Worm (Caenorhabditis elegans) whole organism, L3 larva: ENCODE results near the gene F53C3.4.

Experiments
- R02D3.7 ChIP-seq: fragments of 150-350 bp; optimal IDR thresholded peaks from 2 replicates; lab custom pipeline; 2014; ENCODE audit warnings: missing biosample characterization, missing genetic modification characterization
- aly-2 ChIP-seq: fragments of 150-350 bp; optimal IDR thresholded peaks from 2 replicates; lab custom pipeline; 2014; ENCODE audit warnings: missing biosample characterization, missing genetic modification characterization
- ceh-16 ChIP-seq: sonication (generic microtip); optimal IDR thresholded peaks from 2 replicates; lab custom pipeline; 2017; ENCODE audit warnings: missing biosample characterization, missing genetic modification characterization
- ceh-28 ChIP-seq: fragments of 150-350 bp; optimal IDR thresholded peaks from 2 replicates; lab custom pipeline; 2014; ENCODE audit warnings: missing biosample characterization, missing genetic modification reagents, missing genetic modification characterization
- ceh-82 ChIP-seq: fragments of 150-350 bp; optimal IDR thresholded peaks from 2 replicates; lab custom pipeline; 2014; ENCODE audit warnings: missing biosample characterization, missing genetic modification characterization
- ceh-9 ChIP-seq: sonication (generic microtip); optimal IDR thresholded peaks from 2 replicates; lab custom pipeline; 2018; ENCODE audit warnings: missing biosample characterization, missing genetic modification characterization
- daf-12 ChIP-seq: fragments of 150-350 bp; optimal IDR thresholded peaks from 2 replicates; lab custom pipeline; 2014; ENCODE audit warnings: missing biosample characterization, missing genetic modification reagents, missing genetic modification characterization
- egl-27 ChIP-seq: sonication (generic microtip); optimal IDR thresholded peaks from 4 replicates; lab custom pipeline; 2017; ENCODE audit warnings: missing biosample characterization, missing genetic modification reagents, missing genetic modification characterization
- egl-5 ChIP-seq: fragments of 150-350 bp; optimal IDR thresholded peaks from 2 replicates; lab custom pipeline; 2017; ENCODE audit warnings: missing biosample characterization, missing genetic modification reagents, missing genetic modification characterization, inconsistent platforms
- elt-1 ChIP-seq: fragments of 150-350 bp; optimal IDR thresholded peaks from 2 replicates; lab custom pipeline; 2014; ENCODE audit warnings: missing biosample characterization, missing genetic modification characterization
- elt-2 ChIP-seq: sonication (generic microtip); optimal IDR thresholded peaks from 2 replicates; lab custom pipeline; 2016; ENCODE audit warnings: missing genetic modification reagents, mild to moderate bottlenecking, missing genetic modification characterization, missing compliant biosample characterization
- elt-3 ChIP-seq, 3 experiments: fragments of 150-350 bp in 1 of 3; sonication (generic microtip) in 2 of 3; optimal IDR thresholded peaks; 2 replicates in 2 of 3; 4 replicates in 1 of 3; lab custom pipeline; 2014 to 2017; ENCODE audit warnings: missing biosample characterization in 3 of 3, missing genetic modification characterization in 3 of 3
- eor-1 ChIP-seq, 2 experiments: fragments of 150-350 bp; optimal IDR thresholded peaks; 2 replicates each; lab custom pipeline; 2014 to 2018; ENCODE audit warnings: missing biosample characterization in 2 of 2, missing genetic modification characterization in 2 of 2
- fkh-10 ChIP-seq: sonication (generic microtip); optimal IDR thresholded peaks from 2 replicates; lab custom pipeline; 2017; ENCODE audit warnings: missing biosample characterization, missing genetic modification reagents, missing genetic modification characterization
- fkh-2 ChIP-seq: fragments of 150-350 bp; optimal IDR thresholded peaks from 2 replicates; lab custom pipeline; 2014; ENCODE audit warnings: missing biosample characterization, missing genetic modification reagents, missing genetic modification characterization
- fos-1 ChIP-seq: fragments of 150-350 bp; optimal IDR thresholded peaks from 2 replicates; lab custom pipeline; 2014; ENCODE audit warnings: missing biosample characterization, missing genetic modification characterization
- hmg-11 ChIP-seq: sonication (generic microtip); optimal IDR thresholded peaks from 2 replicates; lab custom pipeline; 2016; ENCODE audit warnings: missing genetic modification characterization, missing compliant biosample characterization
- jun-1 ChIP-seq: fragments of 150-350 bp; optimal IDR thresholded peaks from 2 replicates; lab custom pipeline; 2014; ENCODE audit warnings: missing biosample characterization, missing genetic modification reagents, missing genetic modification characterization
- lin-15B ChIP-seq: fragments of 150-350 bp; optimal IDR thresholded peaks from 2 replicates; lab custom pipeline; 2014; ENCODE audit warnings: missing biosample characterization, missing genetic modification characterization
- lin-39 ChIP-seq: fragments of 150-350 bp; optimal IDR thresholded peaks from 2 replicates; lab custom pipeline; 2018; ENCODE audit warnings: missing biosample characterization, missing genetic modification reagents, missing genetic modification characterization
- mml-1 ChIP-seq: fragments of 150-350 bp; sonication (generic microtip); optimal IDR thresholded peaks from 3 replicates; lab custom pipeline; 2014; ENCODE audit warnings: missing biosample characterization, missing genetic modification characterization
- nhr-11 ChIP-seq: fragments of 150-350 bp; optimal IDR thresholded peaks from 2 replicates; lab custom pipeline; 2014; ENCODE audit warnings: missing biosample characterization, missing genetic modification characterization
- nhr-12 ChIP-seq: fragments of 150-350 bp; optimal IDR thresholded peaks from 2 replicates; lab custom pipeline; 2014; ENCODE audit warnings: missing biosample characterization, missing genetic modification characterization
- nhr-23 ChIP-seq: fragments of 150-350 bp; optimal IDR thresholded peaks from 2 replicates; lab custom pipeline; 2014; ENCODE audit warnings: missing biosample characterization, missing genetic modification reagents, missing genetic modification characterization
- nhr-25 ChIP-seq: sonication (generic microtip); optimal IDR thresholded peaks from 2 replicates; lab custom pipeline; 2017; ENCODE audit warnings: missing biosample characterization, missing genetic modification characterization
- nhr-28 ChIP-seq: fragments of 150-350 bp; optimal IDR thresholded peaks from 2 replicates; lab custom pipeline; 2014; ENCODE audit warnings: missing biosample characterization, missing genetic modification characterization
- nhr-43 ChIP-seq: sonication (generic microtip); optimal IDR thresholded peaks from 2 replicates; lab custom pipeline; 2016; ENCODE audit warnings: mild to moderate bottlenecking, missing genetic modification characterization, missing compliant biosample characterization; ENCODE audit not compliant: poor library complexity, severe bottlenecking
- pha-4 ChIP-seq: fragments of 150-350 bp; optimal IDR thresholded peaks from 2 replicates; lab custom pipeline; 2014; ENCODE audit warnings: missing biosample characterization, missing genetic modification reagents, missing genetic modification characterization
- pqm-1 ChIP-seq: fragments of 150-350 bp; optimal IDR thresholded peaks from 2 replicates; lab custom pipeline; 2017; ENCODE audit warnings: missing biosample characterization, missing genetic modification characterization, inconsistent platforms
- sea-2 ChIP-seq: fragments of 150-350 bp; sonication (generic microtip); optimal IDR thresholded peaks from 4 replicates; lab custom pipeline; 2014; ENCODE audit warnings: missing biosample characterization, missing genetic modification reagents, missing genetic modification characterization
- skn-1 ChIP-seq: fragments of 150-350 bp; optimal IDR thresholded peaks from 2 replicates; lab custom pipeline; 2014; ENCODE audit warnings: missing biosample characterization, missing genetic modification characterization
- snpc-4 ChIP-seq: fragments of 150-350 bp; optimal IDR thresholded peaks from 2 replicates; lab custom pipeline; 2014; ENCODE audit warnings: missing biosample characterization, missing genetic modification characterization
- tbx-2 ChIP-seq: sonication (generic microtip); optimal IDR thresholded peaks from 2 replicates; lab custom pipeline; 2016; ENCODE audit warnings: mild to moderate bottlenecking, missing genetic modification characterization, missing compliant biosample characterization
- unc-39 ChIP-seq: sonication (generic microtip); optimal IDR thresholded peaks from 4 replicates; lab custom pipeline; 2017; ENCODE audit warnings: missing biosample characterization, missing genetic modification characterization
- ztf-11 ChIP-seq: fragments of 150-350 bp; optimal IDR thresholded peaks from 2 replicates; lab custom pipeline; 2014; ENCODE audit warnings: missing biosample characterization, missing genetic modification characterization
- ztf-4 ChIP-seq: fragments of 150-350 bp; optimal IDR thresholded peaks from 2 replicates; lab custom pipeline; 2014; ENCODE audit warnings: missing biosample characterization, missing genetic modification characterization

F53C3.4 gene

ce11 chrII:3901108-3901507, at the start of gene F53C3.4:
F53C3.4 (plus strand) TSS chrII:3901408.
- no peak for TF ChIP-seq nhr-11
- no peak for TF ChIP-seq mml-1 (tag; lab: Kevin White, UChicago)
- TF ChIP-seq nhr-23 (tag; lab: Kevin White, UChicago), result no peak
- TF ChIP-seq egl-27 (tag; lab: Kevin White, UChicago), result no peak
- TF ChIP-seq lin-39 (tag; lab: Kevin White, UChicago), result no peak
- TF ChIP-seq pha-4 (tag; lab: Kevin White, UChicago), result no peak
- no peak for TF ChIP-seq elt-2 (tag; lab: Kevin White, UChicago)
- no peak for TF ChIP-seq nhr-12 (tag; lab: Kevin White, UChicago)

- TF ChIP-seq snpc-4 (no peak), mml-1 (tag; lab: Kevin White, UChicago) (no peak), daf-12 (no peak), ceh-82 (tag; lab: Kevin White, UChicago) (no peak), fos-1 (no peak), pha-4 (tag; lab: Kevin White, UChicago) (no peak), tbx-2 (tag; lab: Kevin White, UChicago) (no peak), ztf-4 (no peak), fkh-2 (no peak), lin-15B (tag; lab: Kevin White, UChicago) (no peak), hmg-11 (tag; lab: Kevin White, UChicago) (no peak), elt-3 (tag; optimal IDR thresholded peaks at IDR 0.05; lab: Kevin White, UChicago) (no peak), aly-2 (no peak), R02D3.7 (tag; lab: Kevin White, UChicago) (no peak), ceh-9 (tag; lab: Kevin White, UChicago) (no peak), ceh-28 (tag; lab: Kevin White, UChicago) (no peak), jun-1 (tag; lab: Kevin White, UChicago) (no peak), elt-2 (tag; lab: Kevin White, UChicago) (no peak)
- TF ChIP-seq, all 47 proteins: peak for 0
These were observed 48.6 kb upstream of the F53C3.4 start, which contains the start of gene nhr-257 for ce11 chrII:3852654-3853053. nhr-257 (plus strand) TSS chrII:3852954.

ce11 chrII:3860826-3861225, 40.4 kb upstream of the F53C3.4 start, which contains the start of gene oac-11:
oac-11 (minus strand) TSS chrII:3860926.
- no peak for TF ChIP-seq tbx-2 (tag; lab: Kevin White, UChicago)

- no peak for TF ChIP-seq unc-39 (tag; lab: Kevin White, UChicago)
- no peak for TF ChIP-seq skn-1 (tag; lab: Kevin White, UChicago)
- TF ChIP-seq elt-1, result peak; percentile 60
- no peak for TF ChIP-seq nhr-28 (tag; lab: Kevin White, UChicago)
- no peak for TF ChIP-seq sea-2
- TF ChIP-seq nhr-23 (tag; lab: Kevin White, UChicago), result peak; percentile 7
- TF ChIP-seq hmg-11 (tag; lab: Kevin White, UChicago), result no peak
These were observed 39.2 kb upstream of the F53C3.4 start for ce11 chrII:3862053-3862452.

- TF ChIP-seq eor-1 (tag; optimal IDR thresholded peaks at IDR 0.05; lab: Kevin White, UChicago) (no peak), egl-27 (tag; lab: Kevin White, UChicago) (no peak), nhr-25 (tag; lab: Kevin White, UChicago) (no peak), nhr-43 (tag; lab: Kevin White, UChicago) (no peak), ztf-11 (tag; lab: Kevin White, UChicago) (no peak), fkh-2 (no peak), pqm-1 (tag; lab: Kevin White, UChicago) (no peak), snpc-4 (no peak), ztf-4 (no peak), mml-1 (tag; lab: Kevin White, UChicago) (no peak), egl-5 (tag; lab: Kevin White, UChicago) (no peak), ceh-16 (no peak), fkh-10 (GFP tag; lab: Kevin White, UChicago) (no peak), ceh-28 (tag; lab: Kevin White, UChicago) (no peak), R02D3.7 (tag; lab: Kevin White, UChicago) (no peak), nhr-12 (tag; lab: Kevin White, UChicago) (no peak)
These were observed 36.6 kb upstream of the F53C3.4 start, which contains the start of gene nhr-261 for ce11 chrII:3864652-3865051. nhr-261 (minus strand) TSS chrII:3864752.
